Worm (Caenorhabditis elegans): Measurements from ENCODE around the gene kcc-2.
A peak's percentile ranks its signal among the peaks of the same experiment; 100 is the strongest.

DNA sequence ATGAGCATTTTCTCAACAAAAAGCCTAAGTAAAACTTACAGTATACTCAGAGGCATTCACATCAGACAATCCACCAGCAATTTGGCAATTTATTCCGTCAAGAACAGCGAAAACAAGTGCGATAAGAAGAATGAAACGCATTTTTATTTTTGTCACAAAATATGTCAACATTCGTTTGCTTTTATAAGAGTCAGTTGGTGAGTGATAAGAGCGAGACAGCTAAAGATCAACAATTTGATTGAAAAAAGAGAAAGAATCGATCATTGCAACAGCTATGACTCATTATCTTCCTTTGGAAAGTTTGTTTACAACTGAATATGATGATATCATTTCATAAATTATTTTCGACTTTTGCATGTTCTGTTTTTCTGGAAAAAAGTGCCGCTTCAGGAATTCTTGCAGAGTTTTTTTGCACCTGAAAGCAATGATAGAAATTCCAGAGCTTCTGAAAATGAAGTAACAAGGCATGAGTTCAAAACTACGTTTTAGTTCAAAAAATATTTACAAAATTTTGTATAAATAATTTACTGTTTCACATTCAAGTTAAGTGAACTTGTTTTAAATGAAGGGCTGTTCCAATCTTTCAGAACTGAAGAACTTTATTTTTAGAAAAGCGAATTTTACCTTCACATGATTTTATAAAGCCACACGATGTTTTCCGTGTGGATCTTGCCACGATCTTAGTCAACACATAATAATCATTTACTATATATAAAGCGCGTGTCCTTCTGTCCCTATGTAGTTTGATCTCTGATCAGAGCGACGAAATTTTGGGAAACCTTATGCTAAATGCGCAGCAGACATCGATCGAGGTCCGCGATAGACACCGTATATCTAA lies 52.9 kb downstream of the kcc-2 start, which contains the start of gene cpi-1:
- TF ChIP-seq ztf-4 (tag; optimal IDR thresholded peaks at IDR 0.05) = no peak
- peak; percentile 16 for TF ChIP-seq fos-1 (tag; optimal IDR thresholded peaks at IDR 0.05)
- TF ChIP-seq nhr-12 (tag; optimal IDR thresholded peaks at IDR 0.05) = no peak

All from whole organism, L2 larva.